Worm (Caenorhabditis elegans) whole organism, late embryonic: ENCODE results near the gene pph-4.1.

Experiments
- C08G9.2 ChIP-seq: sonication (generic microtip); optimal IDR thresholded peaks from 2 replicates; lab custom pipeline; 2016; ENCODE audit warnings: mild to moderate bottlenecking, missing genetic modification characterization, moderate library complexity, missing compliant biosample characterization
- F13H6.1 ChIP-seq: sonication (generic microtip); optimal IDR thresholded peaks from 2 replicates; lab custom pipeline; 2016; ENCODE audit warnings: missing genetic modification characterization, missing compliant biosample characterization
- K02D7.2 ChIP-seq: sonication (generic microtip); optimal IDR thresholded peaks from 2 replicates; lab custom pipeline; 2017; ENCODE audit warnings: mild to moderate bottlenecking, missing genetic modification characterization, missing compliant biosample characterization
- Y22D7AL.16 ChIP-seq: sonication (generic microtip); optimal IDR thresholded peaks from 2 replicates; lab custom pipeline; 2016; ENCODE audit warnings: missing genetic modification characterization, missing compliant biosample characterization
- ahr-1 ChIP-seq: sonication (generic microtip); optimal IDR thresholded peaks from 2 replicates; lab custom pipeline; 2016; ENCODE audit warnings: missing genetic modification characterization, missing compliant biosample characterization
- ama-1 ChIP-seq: fragments of 150-350 bp; optimal IDR thresholded peaks from 2 replicates; lab custom pipeline; 2014
- ceh-14 ChIP-seq: sonication (generic microtip); optimal IDR thresholded peaks from 2 replicates; lab custom pipeline; 2016; ENCODE audit warnings: missing genotype, missing genetic modification characterization, missing compliant biosample characterization
- ceh-18 ChIP-seq: sonication (generic microtip); optimal IDR thresholded peaks from 2 replicates; lab custom pipeline; 2016; ENCODE audit warnings: missing genetic modification characterization, missing compliant biosample characterization
- ceh-2 ChIP-seq: sonication (generic microtip); optimal IDR thresholded peaks from 2 replicates; lab custom pipeline; 2016; ENCODE audit warnings: missing genotype, missing genetic modification characterization, missing compliant biosample characterization
- ceh-22 ChIP-seq: sonication (generic microtip); optimal IDR thresholded peaks from 2 replicates; lab custom pipeline; 2017; ENCODE audit warnings: missing biosample characterization, missing genetic modification characterization
- ceh-24 ChIP-seq: sonication (generic microtip); optimal IDR thresholded peaks from 2 replicates; lab custom pipeline; 2016; ENCODE audit warnings: mild to moderate bottlenecking, missing genetic modification characterization, missing compliant biosample characterization
- ceh-31 ChIP-seq: sonication (generic microtip); optimal IDR thresholded peaks from 2 replicates; lab custom pipeline; 2016; ENCODE audit warnings: missing genetic modification characterization, missing compliant biosample characterization
- ceh-34 ChIP-seq: sonication (generic microtip); optimal IDR thresholded peaks from 2 replicates; lab custom pipeline; 2016; ENCODE audit warnings: mild to moderate bottlenecking, missing genetic modification characterization, missing compliant biosample characterization
- ceh-6 ChIP-seq: fragments of 200-800 bp; sonication (Bioruptor generic); optimal IDR thresholded peaks from 2 replicates; lab custom pipeline; 2018; ENCODE audit warnings: mild to moderate bottlenecking, missing genetic modification characterization, missing compliant biosample characterization
- elt-2 ChIP-seq: sonication (generic microtip); optimal IDR thresholded peaks from 2 replicates; lab custom pipeline; 2016; ENCODE audit warnings: missing genetic modification reagents, missing genetic modification characterization, missing compliant biosample characterization
- ets-4 ChIP-seq: sonication (generic microtip); optimal IDR thresholded peaks from 2 replicates; lab custom pipeline; 2016; ENCODE audit warnings: missing genetic modification characterization, missing compliant biosample characterization
- eyg-1 ChIP-seq: sonication (generic microtip); optimal IDR thresholded peaks from 2 replicates; lab custom pipeline; 2016; ENCODE audit warnings: missing genotype, missing genetic modification characterization, missing compliant biosample characterization
- fax-1 ChIP-seq: sonication (generic microtip); optimal IDR thresholded peaks from 2 replicates; lab custom pipeline; 2016; ENCODE audit warnings: missing genotype, missing genetic modification characterization, missing compliant biosample characterization
- fkh-10 ChIP-seq: fragments of 150-350 bp; optimal IDR thresholded peaks from 2 replicates; lab custom pipeline; 2014; ENCODE audit warnings: missing biosample characterization, missing genetic modification reagents, missing genetic modification characterization
- fkh-6 ChIP-seq: sonication (generic microtip); optimal IDR thresholded peaks from 2 replicates; lab custom pipeline; 2016; ENCODE audit warnings: missing genetic modification characterization, missing compliant biosample characterization
- gmeb-2 ChIP-seq: sonication (generic microtip); optimal IDR thresholded peaks from 2 replicates; lab custom pipeline; 2016; ENCODE audit warnings: missing genetic modification characterization, inconsistent platforms, missing compliant biosample characterization
- hlh-15 ChIP-seq: sonication (generic microtip); optimal IDR thresholded peaks from 2 replicates; lab custom pipeline; 2016; ENCODE audit warnings: missing genetic modification characterization, missing compliant biosample characterization
- hlh-8 ChIP-seq: sonication (generic microtip); optimal IDR thresholded peaks from 2 replicates; lab custom pipeline; 2016; ENCODE audit warnings: missing genotype, missing genetic modification characterization, missing compliant biosample characterization
- lim-6 ChIP-seq: sonication (generic microtip); optimal IDR thresholded peaks from 2 replicates; lab custom pipeline; 2016; ENCODE audit warnings: missing genetic modification characterization, missing compliant biosample characterization
- lin-11 ChIP-seq: fragments of 200-800 bp; sonication (Bioruptor generic); optimal IDR thresholded peaks from 2 replicates; lab custom pipeline; 2018; ENCODE audit warnings: mild to moderate bottlenecking, missing genetic modification characterization, missing compliant biosample characterization
- madf-2 ChIP-seq: sonication (generic microtip); optimal IDR thresholded peaks from 2 replicates; lab custom pipeline; 2017; ENCODE audit warnings: missing genetic modification characterization, missing compliant biosample characterization
- mec-3 ChIP-seq: sonication (generic microtip); optimal IDR thresholded peaks from 2 replicates; lab custom pipeline; 2016; ENCODE audit warnings: borderline replicate concordance, missing genetic modification characterization, missing compliant biosample characterization
- nfya-1 ChIP-seq: sonication (generic microtip); optimal IDR thresholded peaks from 2 replicates; lab custom pipeline; 2017; ENCODE audit warnings: missing genetic modification characterization, mild to moderate bottlenecking, missing compliant biosample characterization, antibody characterized with exemption, moderate library complexity
- odd-2 ChIP-seq: sonication (generic microtip); optimal IDR thresholded peaks from 2 replicates; lab custom pipeline; 2017; ENCODE audit warnings: antibody characterized with exemption, mild to moderate bottlenecking, missing genetic modification characterization, missing compliant biosample characterization
- pat-9 ChIP-seq: fragments of 200-800 bp; sonication (Bioruptor generic); optimal IDR thresholded peaks from 2 replicates; lab custom pipeline; 2018; ENCODE audit warnings: mild to moderate bottlenecking, missing genetic modification characterization, moderate library complexity, missing compliant biosample characterization
- pax-1 ChIP-seq: fragments of 150-350 bp; optimal IDR thresholded peaks from 2 replicates; lab custom pipeline; 2014; ENCODE audit warnings: missing biosample characterization, missing genetic modification characterization
- pha-2 ChIP-seq: sonication (generic microtip); optimal IDR thresholded peaks from 2 replicates; lab custom pipeline; 2017; ENCODE audit warnings: mild to moderate bottlenecking, missing genetic modification characterization, missing compliant biosample characterization
- pqm-1 ChIP-seq: sonication (generic microtip); optimal IDR thresholded peaks from 2 replicates; lab custom pipeline; 2016; ENCODE audit warnings: missing genetic modification characterization, missing compliant biosample characterization
- pros-1 ChIP-seq: fragments of 150-350 bp; optimal IDR thresholded peaks from 2 replicates; lab custom pipeline; 2014; ENCODE audit warnings: missing biosample characterization, missing genetic modification reagents, missing genetic modification characterization
- ref-2 ChIP-seq: sonication (generic microtip); optimal IDR thresholded peaks from 2 replicates; lab custom pipeline; 2016; ENCODE audit warnings: missing genetic modification characterization, missing compliant biosample characterization
- rnt-1 ChIP-seq: sonication (generic microtip); optimal IDR thresholded peaks from 2 replicates; lab custom pipeline; 2016; ENCODE audit warnings: missing genetic modification characterization, missing compliant biosample characterization
- syd-9 ChIP-seq: sonication (generic microtip); optimal IDR thresholded peaks from 2 replicates; lab custom pipeline; 2016; ENCODE audit warnings: mild to moderate bottlenecking, missing genetic modification characterization, moderate library complexity, missing compliant biosample characterization
- tbx-2 ChIP-seq: sonication (generic microtip); optimal IDR thresholded peaks from 2 replicates; lab custom pipeline; 2016; ENCODE audit warnings: missing genetic modification characterization, missing compliant biosample characterization
- tbx-7 ChIP-seq: sonication (generic microtip); optimal IDR thresholded peaks from 2 replicates; lab custom pipeline; 2016; ENCODE audit warnings: missing genotype, missing genetic modification characterization, missing compliant biosample characterization
- ttx-3 ChIP-seq: sonication (generic microtip); optimal IDR thresholded peaks from 2 replicates; lab custom pipeline; 2016; ENCODE audit warnings: missing genetic modification reagents, missing genetic modification characterization, missing compliant biosample characterization
- unc-3 ChIP-seq, 2 experiments: fragments of 200-800 bp in 1 of 2; sonication (Bioruptor generic) in 1 of 2; sonication (generic microtip) in 1 of 2; conservative IDR thresholded peaks in 1 of 2; optimal IDR thresholded peaks in 1 of 2; 2 replicates each; pipeline versions ENCODE4 v1.3.6 to Lab custom; 2016 to 2022; ENCODE audit warnings: missing compliant biosample characterization in 2 of 2, missing genetic modification characterization in 2 of 2, missing genetic modification reagents in 1 of 2
- unc-42 ChIP-seq: sonication (generic microtip); optimal IDR thresholded peaks from 2 replicates; lab custom pipeline; 2016; ENCODE audit warnings: missing genotype, missing genetic modification characterization, missing compliant biosample characterization
- unc-86 ChIP-seq: sonication (generic microtip); optimal IDR thresholded peaks from 2 replicates; lab custom pipeline; 2016; ENCODE audit warnings: missing genetic modification characterization, missing compliant biosample characterization
- zip-5 ChIP-seq: sonication (generic microtip); optimal IDR thresholded peaks from 2 replicates; lab custom pipeline; 2016; ENCODE audit warnings: missing genetic modification characterization, missing compliant biosample characterization
- ztf-16 ChIP-seq: sonication (generic microtip); optimal IDR thresholded peaks from 2 replicates; lab custom pipeline; 2017; ENCODE audit warnings: missing genetic modification characterization, missing compliant biosample characterization

Gene pph-4.1

DNA sequence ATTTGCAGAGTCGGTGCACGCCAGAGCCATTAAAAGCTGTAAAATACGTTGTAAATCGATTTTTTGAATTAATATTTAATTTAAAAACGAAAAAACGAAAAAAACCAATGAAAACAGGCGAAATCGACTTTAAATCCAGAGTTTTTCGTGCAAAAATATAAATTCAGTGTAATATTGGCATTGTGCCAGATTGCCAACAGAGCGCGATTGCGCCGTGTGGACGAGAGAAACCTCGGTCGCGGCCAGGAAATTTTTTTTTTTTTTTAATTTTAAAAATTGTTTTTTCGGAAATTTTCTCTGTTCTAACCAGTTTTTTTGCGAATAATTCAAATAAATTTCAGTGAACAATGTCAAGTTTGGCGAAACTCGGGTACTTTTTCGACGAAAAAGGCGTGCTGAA, at the start of gene pph-4.1, which contains the start of gene Y75B8A.31:
TSS of gene pph-4.1 (minus strand) at position 36 of the 400 bp plus-strand sequence.
TSS of gene Y75B8A.31 (plus strand) at position 342 of the 400 bp plus-strand sequence.
- peak; percentile 65 for TF ChIP-seq ref-2
- peak; percentile 24 for TF ChIP-seq ztf-16 (tag; lab: Kevin White, UChicago)
- peak; percentile 32 for TF ChIP-seq F13H6.1 (tag; lab: Kevin White, UChicago)
- peak; percentile 88 for TF ChIP-seq tbx-2
- TF ChIP-seq odd-2 (tag; lab: Kevin White, UChicago), result no peak
- TF ChIP-seq pqm-1 (tag; lab: Kevin White, UChicago), result peak; percentile 54
- TF ChIP-seq fkh-6 (tag; lab: Kevin White, UChicago), result peak; percentile 27
- no peak for TF ChIP-seq ceh-22 (tag; lab: Kevin White, UChicago)
- TF ChIP-seq ceh-24, result no peak
- TF ChIP-seq ceh-18, result peak; percentile 60
- TF ChIP-seq tbx-7 (tag; lab: Kevin White, UChicago), result peak; percentile 82
- TF ChIP-seq syd-9 (tag; lab: Kevin White, UChicago), result peak; percentile 34
- TF ChIP-seq mec-3 (tag; lab: Kevin White, UChicago), result peak; percentile 81
- peak; percentile 69 for TF ChIP-seq unc-42 (tag; lab: Kevin White, UChicago)
- peak; percentile 36 for TF ChIP-seq eyg-1 (tag; lab: Kevin White, UChicago)
- no peak for TF ChIP-seq ama-1 (lab: Kevin White, UChicago)
- no peak for TF ChIP-seq K02D7.2
- no peak for TF ChIP-seq ceh-6 (GFP tag; lab: Kevin White, UChicago)
- TF ChIP-seq lin-11, result peak; percentile 8
- no peak for TF ChIP-seq madf-2 (tag; lab: Kevin White, UChicago)
- TF ChIP-seq nfya-1, result peak; percentile 67
- TF ChIP-seq hlh-8 (tag; lab: Kevin White, UChicago), result peak; percentile 83
- TF ChIP-seq ceh-31, result peak; percentile 95
- TF ChIP-seq ttx-3 (tag; lab: Kevin White, UChicago), result peak; percentile 19
- no peak for TF ChIP-seq gmeb-2 (tag; lab: Kevin White, UChicago)
- peak; percentile 77 for TF ChIP-seq elt-2 (tag; lab: Kevin White, UChicago)
- peak; percentile 84 for TF ChIP-seq zip-5 (tag; lab: Kevin White, UChicago)
- peak; percentile 92 for TF ChIP-seq ceh-2
- peak; percentile 93 for TF ChIP-seq C08G9.2 (tag; lab: Kevin White, UChicago)
- TF ChIP-seq ahr-1 (tag; lab: Kevin White, UChicago), result peak; percentile 35
- peak; percentile 65 for TF ChIP-seq lim-6 (tag; lab: Kevin White, UChicago)
- peak; percentile 77 for TF ChIP-seq fax-1 (tag; lab: Kevin White, UChicago)
- TF ChIP-seq Y22D7AL.16, result no peak
- peak; percentile 53 for TF ChIP-seq unc-86
- TF ChIP-seq ceh-14 (tag; lab: Kevin White, UChicago), result peak; percentile 71
- TF ChIP-seq unc-3 (GFP tag; conservative IDR thresholded peaks at IDR 0.05; lab: Robert Waterston, UW), result peak; percentile 35; the same call in 1 of the 2 replicates
- peak; percentile 49 for TF ChIP-seq unc-3 (tag; optimal IDR thresholded peaks at IDR 0.05; lab: Kevin White, UChicago)
- peak; percentile 15 for TF ChIP-seq pax-1 (tag; lab: Kevin White, UChicago)
- no peak for TF ChIP-seq hlh-15 (tag; lab: Kevin White, UChicago)
- TF ChIP-seq ceh-34 (tag; lab: Kevin White, UChicago), result peak; percentile 58
- TF ChIP-seq pat-9, result peak; percentile 72
- no peak for TF ChIP-seq pros-1 (tag; lab: Kevin White, UChicago)
- no peak for TF ChIP-seq fkh-10 (GFP tag; lab: Kevin White, UChicago)
- TF ChIP-seq rnt-1 (tag; lab: Kevin White, UChicago), result peak; percentile 67
- peak; percentile 93 for TF ChIP-seq ets-4 (tag; lab: Kevin White, UChicago)
- peak; percentile 16 for TF ChIP-seq pha-2
